Worm (Caenorhabditis elegans) whole organism, mixed stage, embryonic: ENCODE results near the gene sta-1.

Experiments
- M03D4.4 ChIP-seq: sonication (generic microtip); optimal IDR thresholded peaks from 2 replicates; lab custom pipeline; 2017; ENCODE audit warnings: mild to moderate bottlenecking, missing genetic modification characterization, missing compliant biosample characterization
- bed-3 ChIP-seq: fragments of 200-800 bp; sonication (Bioruptor generic); optimal IDR thresholded peaks from 3 replicates; lab custom pipeline; 2018; ENCODE audit warnings: mild to moderate bottlenecking, missing genetic modification characterization, moderate library complexity, missing compliant biosample characterization
- blmp-1 ChIP-seq: fragments of 150-350 bp; optimal IDR thresholded peaks from 2 replicates; lab custom pipeline; 2014; ENCODE audit warnings: missing biosample characterization, missing genetic modification characterization
- ceh-39 ChIP-seq: fragments of 150-350 bp; optimal IDR thresholded peaks from 2 replicates; lab custom pipeline; 2014; ENCODE audit warnings: missing biosample characterization, missing genetic modification characterization
- ceh-43 ChIP-seq: fragments of 200-800 bp; sonication (Bioruptor generic); optimal IDR thresholded peaks from 2 replicates; lab custom pipeline; 2018; ENCODE audit warnings: mild to moderate bottlenecking, missing genetic modification characterization, moderate library complexity, missing compliant biosample characterization
- ceh-83 ChIP-seq: fragments of 200-800 bp; sonication (Bioruptor generic); optimal IDR thresholded peaks from 2 replicates; lab custom pipeline; 2018; ENCODE audit warnings: mild to moderate bottlenecking, missing genetic modification characterization, missing compliant biosample characterization
- ces-1 ChIP-seq: fragments of 150-350 bp; optimal IDR thresholded peaks from 2 replicates; lab custom pipeline; 2014; ENCODE audit warnings: missing biosample characterization, missing genetic modification reagents, missing genetic modification characterization
- cnd-1 ChIP-seq: fragments of 200-800 bp; sonication (Bioruptor generic); optimal IDR thresholded peaks from 2 replicates; lab custom pipeline; 2018; ENCODE audit warnings: mild to moderate bottlenecking, missing genetic modification characterization, missing compliant biosample characterization
- drap-1 ChIP-seq: fragments of 200-800 bp; sonication (Bioruptor generic); optimal IDR thresholded peaks from 3 replicates; lab custom pipeline; 2018; ENCODE audit warnings: mild to moderate bottlenecking, missing genetic modification characterization, missing compliant biosample characterization
- elt-1 ChIP-seq: sonication (generic microtip); optimal IDR thresholded peaks from 2 replicates; lab custom pipeline; 2017; ENCODE audit warnings: missing genetic modification characterization, mild to moderate bottlenecking, missing compliant biosample characterization, antibody characterized with exemption, moderate library complexity, borderline replicate concordance; ENCODE audit not compliant: insufficient read depth
- elt-3 ChIP-seq: fragments of 150-350 bp; optimal IDR thresholded peaks from 2 replicates; lab custom pipeline; 2014; ENCODE audit warnings: missing biosample characterization, missing genetic modification characterization
- flh-1 ChIP-seq: fragments of 200-800 bp; sonication (Bioruptor generic); optimal IDR thresholded peaks from 2 replicates; lab custom pipeline; 2018; ENCODE audit warnings: mild to moderate bottlenecking, missing genetic modification characterization, moderate library complexity, missing compliant biosample characterization
- ham-2 ChIP-seq: fragments of 200-800 bp; sonication (Bioruptor generic); optimal IDR thresholded peaks from 2 replicates; lab custom pipeline; 2018; ENCODE audit warnings: mild to moderate bottlenecking, missing genetic modification characterization, missing compliant biosample characterization
- hlh-1 ChIP-seq: fragments of 150-350 bp; optimal IDR thresholded peaks from 2 replicates; lab custom pipeline; 2014; ENCODE audit warnings: missing biosample characterization, missing genetic modification reagents, missing genetic modification characterization
- lin-13 ChIP-seq: fragments of 150-350 bp; optimal IDR thresholded peaks from 2 replicates; lab custom pipeline; 2014; ENCODE audit warnings: missing biosample characterization, missing genetic modification characterization
- lsy-2 ChIP-seq: fragments of 150-350 bp; optimal IDR thresholded peaks from 2 replicates; lab custom pipeline; 2014; ENCODE audit warnings: missing biosample characterization, missing genetic modification characterization
- mab-5 ChIP-seq: fragments of 150-350 bp; optimal IDR thresholded peaks from 2 replicates; lab custom pipeline; 2014; ENCODE audit warnings: missing biosample characterization, missing genetic modification characterization
- mep-1 ChIP-seq: fragments of 150-350 bp; optimal IDR thresholded peaks from 2 replicates; lab custom pipeline; 2017; ENCODE audit warnings: missing biosample characterization, missing genetic modification reagents, missing genetic modification characterization, inconsistent platforms
- mls-2 ChIP-seq: sonication (generic microtip); optimal IDR thresholded peaks from 2 replicates; lab custom pipeline; 2016; ENCODE audit warnings: mild to moderate bottlenecking, missing genetic modification characterization, moderate library complexity, missing compliant biosample characterization
- nhr-12 ChIP-seq: fragments of 150-350 bp; optimal IDR thresholded peaks from 2 replicates; lab custom pipeline; 2014; ENCODE audit warnings: missing biosample characterization, missing genetic modification characterization
- nhr-2 ChIP-seq: fragments of 150-350 bp; optimal IDR thresholded peaks from 2 replicates; lab custom pipeline; 2014; ENCODE audit warnings: missing biosample characterization, missing genetic modification characterization
- nhr-237 ChIP-seq: fragments of 150-350 bp; optimal IDR thresholded peaks from 2 replicates; lab custom pipeline; 2014; ENCODE audit warnings: missing biosample characterization, missing genetic modification characterization
- nhr-28 ChIP-seq: fragments of 150-350 bp; optimal IDR thresholded peaks from 2 replicates; lab custom pipeline; 2014; ENCODE audit warnings: missing biosample characterization, missing genetic modification characterization
- nhr-76 ChIP-seq: sonication (generic microtip); optimal IDR thresholded peaks from 2 replicates; lab custom pipeline; 2017; ENCODE audit warnings: missing biosample characterization, missing genetic modification characterization
- pha-4 ChIP-seq: fragments of 150-350 bp; optimal IDR thresholded peaks from 2 replicates; lab custom pipeline; 2018; ENCODE audit warnings: missing biosample characterization, missing genetic modification reagents, missing genetic modification characterization
- sem-2 ChIP-seq: fragments of 200-800 bp; sonication (Bioruptor generic); optimal IDR thresholded peaks from 2 replicates; lab custom pipeline; 2018; ENCODE audit warnings: mild to moderate bottlenecking, missing genetic modification characterization, missing compliant biosample characterization
- snpc-4 ChIP-seq: fragments of 150-350 bp; optimal IDR thresholded peaks from 2 replicates; lab custom pipeline; 2014; ENCODE audit warnings: missing biosample characterization, missing genetic modification characterization
- tbx-8 ChIP-seq: fragments of 200-800 bp; sonication (Bioruptor generic); optimal IDR thresholded peaks from 2 replicates; lab custom pipeline; 2018; ENCODE audit warnings: mild to moderate bottlenecking, missing genetic modification characterization, moderate library complexity, missing compliant biosample characterization
- unc-120 ChIP-seq: sonication (generic microtip); optimal IDR thresholded peaks from 2 replicates; lab custom pipeline; 2017; ENCODE audit warnings: missing genetic modification characterization, missing compliant biosample characterization; ENCODE audit not compliant: poor library complexity, severe bottlenecking
- unc-39 ChIP-seq: fragments of 150-350 bp; optimal IDR thresholded peaks from 2 replicates; lab custom pipeline; 2014; ENCODE audit warnings: missing biosample characterization, missing genetic modification characterization
- unc-62 ChIP-seq: fragments of 150-350 bp; optimal IDR thresholded peaks from 2 replicates; lab custom pipeline; 2014; ENCODE audit warnings: missing biosample characterization, missing genetic modification reagents, missing genetic modification characterization
- zip-8 ChIP-seq: fragments of 150-350 bp; optimal IDR thresholded peaks from 2 replicates; lab custom pipeline; 2014; ENCODE audit warnings: missing biosample characterization, missing genetic modification characterization
- ztf-11 ChIP-seq: fragments of 150-350 bp; optimal IDR thresholded peaks from 2 replicates; lab custom pipeline; 2014; ENCODE audit warnings: missing biosample characterization, missing genetic modification characterization

The sta-1 gene

DNA sequence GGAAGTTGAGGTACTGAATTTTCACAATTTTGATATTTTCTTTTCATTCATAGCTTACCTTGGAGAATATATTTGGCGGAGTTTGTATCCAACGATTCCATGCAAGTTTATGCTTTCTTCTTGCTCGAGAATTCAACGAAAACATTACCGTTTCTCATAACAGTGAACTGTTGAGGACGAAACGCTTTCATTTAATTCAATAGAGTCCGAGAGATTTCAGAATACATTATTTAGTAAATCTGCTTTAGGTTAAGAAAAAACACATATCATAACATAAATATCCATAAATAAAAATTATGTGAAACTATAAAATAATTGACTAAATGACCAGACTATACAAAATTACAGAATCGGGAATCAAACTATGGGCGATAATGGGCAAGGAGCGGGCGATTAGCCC lies 30.4 kb downstream of the sta-1 start, which contains the start of gene Y51H4A.941:
Gene Y51H4A.941 (minus strand): TSS at position 101 of the 400 bp plus-strand sequence.
- TF ChIP-seq bed-3, result no peak
- TF ChIP-seq ceh-83 (GFP tag; lab: Kevin White, UChicago), result no peak
- TF ChIP-seq nhr-2, result no peak
- no peak for TF ChIP-seq unc-39
- no peak for TF ChIP-seq tbx-8
- no peak for TF ChIP-seq pha-4
- no peak for TF ChIP-seq zip-8 (tag; lab: Kevin White, UChicago)
- no peak for TF ChIP-seq mab-5 (tag; lab: Kevin White, UChicago)
- no peak for TF ChIP-seq unc-120 (tag; lab: Kevin White, UChicago)
- no peak for TF ChIP-seq nhr-76 (tag; lab: Kevin White, UChicago)
- TF ChIP-seq elt-3, result no peak
- TF ChIP-seq nhr-28 (tag; lab: Kevin White, UChicago), result no peak
- no peak for TF ChIP-seq ztf-11 (tag; lab: Kevin White, UChicago)
- TF ChIP-seq sem-2, result no peak
- TF ChIP-seq lsy-2 (tag; lab: Kevin White, UChicago), result no peak
- TF ChIP-seq blmp-1 (tag; lab: Kevin White, UChicago), result no peak
- TF ChIP-seq drap-1, result no peak

DNA sequence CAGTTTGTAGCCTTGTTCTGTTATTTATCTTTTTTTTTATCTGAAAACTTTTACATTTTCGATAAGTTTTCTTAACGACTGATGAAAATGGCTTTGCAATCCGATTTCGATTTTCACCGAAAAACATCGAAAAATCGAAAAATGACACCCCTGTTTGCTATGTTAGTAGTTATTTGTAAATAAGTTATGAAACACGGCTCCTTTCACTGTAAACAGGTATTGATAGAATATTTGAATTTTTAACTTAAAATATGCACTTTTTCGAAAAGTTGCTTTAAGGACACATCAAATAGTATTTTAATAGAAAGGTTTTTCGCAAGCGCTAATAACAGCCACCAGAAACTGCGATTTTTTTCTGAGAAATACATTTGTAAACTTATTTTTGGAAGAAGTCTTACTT lies 32.3 kb downstream of the sta-1 start:
- TF ChIP-seq drap-1, result no peak
- no peak for TF ChIP-seq ces-1
- TF ChIP-seq hlh-1 (tag; lab: Kevin White, UChicago), result no peak
- TF ChIP-seq ham-2 (GFP tag; lab: Kevin White, UChicago), result no peak
- TF ChIP-seq elt-1 (tag; lab: Kevin White, UChicago), result no peak
- no peak for TF ChIP-seq lsy-2 (tag; lab: Kevin White, UChicago)
- TF ChIP-seq mls-2 (tag; lab: Kevin White, UChicago), result no peak
- TF ChIP-seq unc-120 (tag; lab: Kevin White, UChicago), result no peak
- TF ChIP-seq nhr-76 (tag; lab: Kevin White, UChicago), result no peak
- TF ChIP-seq ztf-11 (tag; lab: Kevin White, UChicago), result no peak
- no peak for TF ChIP-seq nhr-12
- TF ChIP-seq mab-5 (tag; lab: Kevin White, UChicago), result no peak
- TF ChIP-seq M03D4.4 (tag; lab: Kevin White, UChicago), result no peak
- no peak for TF ChIP-seq snpc-4 (tag; lab: Kevin White, UChicago)
- no peak for TF ChIP-seq mep-1
- TF ChIP-seq nhr-28 (tag; lab: Kevin White, UChicago), result no peak
- no peak for TF ChIP-seq ceh-39 (tag; lab: Kevin White, UChicago)
- TF ChIP-seq pha-4, result no peak
- no peak for TF ChIP-seq cnd-1

DNA sequence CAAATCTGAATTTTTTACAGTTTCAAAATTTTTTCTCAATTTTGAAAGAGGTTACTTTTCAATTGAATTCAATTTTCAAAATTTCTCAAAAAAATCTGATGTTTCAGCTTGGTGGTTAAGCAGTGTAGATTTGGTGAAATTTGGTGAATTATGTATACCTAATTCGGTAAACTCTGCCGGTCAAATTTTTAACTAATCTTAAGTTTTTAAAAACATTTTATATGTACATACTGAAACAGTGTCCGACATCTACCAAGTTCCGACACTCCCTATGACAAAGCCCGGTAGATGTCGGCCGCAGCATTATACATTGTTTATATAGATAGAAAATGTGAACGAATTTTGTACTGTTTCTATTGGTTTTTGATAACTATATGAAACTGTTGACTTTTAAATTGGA lies 42.8 kb downstream of the sta-1 start:
- TF ChIP-seq pha-4, result no peak
- TF ChIP-seq lsy-2 (tag; lab: Kevin White, UChicago), result no peak
- TF ChIP-seq unc-62, result no peak
- TF ChIP-seq mab-5 (tag; lab: Kevin White, UChicago), result no peak
- no peak for TF ChIP-seq tbx-8
- TF ChIP-seq sem-2, result no peak
- TF ChIP-seq ceh-43 (GFP tag; lab: Kevin White, UChicago), result no peak
- no peak for TF ChIP-seq ceh-83 (GFP tag; lab: Kevin White, UChicago)
- TF ChIP-seq flh-1 (GFP tag; lab: Kevin White, UChicago), result no peak
- TF ChIP-seq ces-1, result no peak
- no peak for TF ChIP-seq elt-3
- TF ChIP-seq nhr-2, result no peak
- no peak for TF ChIP-seq mep-1
- no peak for TF ChIP-seq M03D4.4 (tag; lab: Kevin White, UChicago)
- no peak for TF ChIP-seq cnd-1
- no peak for TF ChIP-seq nhr-237
- no peak for TF ChIP-seq hlh-1 (tag; lab: Kevin White, UChicago)
- TF ChIP-seq snpc-4 (tag; lab: Kevin White, UChicago), result no peak
- no peak for TF ChIP-seq lin-13
- TF ChIP-seq unc-120 (tag; lab: Kevin White, UChicago), result no peak

DNA sequence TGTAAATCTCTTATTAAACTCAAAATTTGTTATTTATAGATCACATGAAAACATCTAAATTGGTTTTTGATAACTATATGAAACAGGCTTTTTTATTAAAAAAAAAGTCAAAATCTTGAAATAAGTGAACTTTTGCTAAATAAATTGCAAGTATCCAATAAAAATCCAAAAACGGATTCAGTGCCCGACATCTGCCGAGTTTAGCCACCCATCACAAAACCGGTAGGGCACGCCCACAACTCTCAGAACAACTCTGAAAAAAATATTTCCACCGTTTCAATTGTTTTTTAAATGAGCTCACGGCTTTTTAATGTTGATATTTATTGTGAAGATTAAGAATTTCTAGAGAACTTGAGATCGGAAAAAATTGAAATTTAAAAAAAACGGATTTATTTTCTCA lies 45.6 kb downstream of the sta-1 start:
- no peak for TF ChIP-seq drap-1
- TF ChIP-seq unc-39, result no peak
- no peak for TF ChIP-seq zip-8 (tag; lab: Kevin White, UChicago)
- no peak for TF ChIP-seq hlh-1 (tag; lab: Kevin White, UChicago)
- no peak for TF ChIP-seq nhr-2
- no peak for TF ChIP-seq unc-120 (tag; lab: Kevin White, UChicago)
- no peak for TF ChIP-seq ztf-11 (tag; lab: Kevin White, UChicago)
- TF ChIP-seq ceh-83 (GFP tag; lab: Kevin White, UChicago), result no peak
- no peak for TF ChIP-seq elt-1 (tag; lab: Kevin White, UChicago)
- no peak for TF ChIP-seq nhr-28 (tag; lab: Kevin White, UChicago)
- TF ChIP-seq unc-62, result no peak
- no peak for TF ChIP-seq ces-1
- no peak for TF ChIP-seq lsy-2 (tag; lab: Kevin White, UChicago)
